Worm (Caenorhabditis elegans) whole organism, early embryonic: ENCODE data around the gene F28A10.1.
"Not testable (repeated sequence)": the region's sequence is repeated elsewhere in the genome, so short reads cannot be mapped to it uniquely, and the experiment has no call there.

Source experiments
- B0310.2 ChIP-seq: sonication (generic microtip); optimal IDR thresholded peaks from 2 replicates; lab custom pipeline; 2016; ENCODE audit warnings: mild to moderate bottlenecking, missing genetic modification characterization, missing compliant biosample characterization
- F13C5.2 ChIP-seq: sonication (generic microtip); optimal IDR thresholded peaks from 2 replicates; lab custom pipeline; 2017; ENCODE audit warnings: mild to moderate bottlenecking, missing genetic modification characterization, inconsistent platforms, missing compliant biosample characterization
- aly-1 ChIP-seq: sonication (generic microtip); optimal IDR thresholded peaks from 2 replicates; lab custom pipeline; 2016; ENCODE audit warnings: missing genetic modification characterization, missing compliant biosample characterization
- ama-1 ChIP-seq: fragments of 150-350 bp; optimal IDR thresholded peaks from 2 replicates; lab custom pipeline; 2014
- ceh-13 ChIP-seq: fragments of 200-800 bp; sonication (Bioruptor generic); optimal IDR thresholded peaks from 2 replicates; lab custom pipeline; 2018; ENCODE audit warnings: mild to moderate bottlenecking, missing genetic modification characterization, missing compliant biosample characterization
- ceh-36 ChIP-seq: sonication (generic microtip); optimal IDR thresholded peaks from 2 replicates; lab custom pipeline; 2016; ENCODE audit warnings: missing genetic modification characterization, inconsistent platforms, missing compliant biosample characterization
- ets-7 ChIP-seq: sonication (generic microtip); optimal IDR thresholded peaks from 2 replicates; lab custom pipeline; 2016; ENCODE audit warnings: missing genotype, missing genetic modification characterization, missing compliant biosample characterization
- flt-1 ChIP-seq: fragments of 200-800 bp; sonication (Bioruptor generic); IDR thresholded peaks from 2 replicates; pipeline ENCODE4 v1.3.6; 2022; ENCODE audit warnings: missing genetic modification characterization, missing compliant biosample characterization
- hmbx-1 ChIP-seq: sonication (generic microtip); optimal IDR thresholded peaks from 2 replicates; lab custom pipeline; 2016; ENCODE audit warnings: mild to moderate bottlenecking, missing genetic modification characterization, missing compliant biosample characterization
- hmg-4 ChIP-seq: fragments of 200-800 bp; sonication (Bioruptor generic); optimal IDR thresholded peaks from 2 replicates; lab custom pipeline; 2018; ENCODE audit warnings: mild to moderate bottlenecking, missing genetic modification characterization, missing compliant biosample characterization
- hnd-1 ChIP-seq: sonication (generic microtip); optimal IDR thresholded peaks from 2 replicates; lab custom pipeline; 2016; ENCODE audit warnings: missing genetic modification characterization, missing compliant biosample characterization
- pes-1 ChIP-seq: fragments of 200-800 bp; sonication (Bioruptor generic); IDR thresholded peaks from 2 replicates; pipeline ENCODE4 v1.3.6; 2022; ENCODE audit warnings: missing genetic modification reagents, missing genetic modification characterization, missing compliant biosample characterization
- scrt-1 ChIP-seq: fragments of 200-800 bp; sonication (Bioruptor generic); IDR thresholded peaks from 2 replicates; pipeline ENCODE4 v1.3.6; 2022; ENCODE audit warnings: missing genetic modification characterization, missing compliant biosample characterization
- sea-1 ChIP-seq: fragments of 200-800 bp; sonication (Bioruptor generic); conservative IDR thresholded peaks from 2 replicates; pipeline ENCODE4 v1.3.6; 2022; ENCODE audit warnings: missing genetic modification characterization, missing compliant biosample characterization
- tbx-11 ChIP-seq: fragments of 200-800 bp; sonication (Bioruptor generic); IDR thresholded peaks from 2 replicates; pipeline ENCODE4 v1.3.6; 2022; ENCODE audit warnings: missing genetic modification characterization, missing compliant biosample characterization
- tbx-37 ChIP-seq: fragments of 200-800 bp; sonication (Bioruptor generic); conservative IDR thresholded peaks from 2 replicates; pipeline ENCODE4 v1.3.6; 2022; ENCODE audit warnings: missing genetic modification reagents, missing genetic modification characterization, missing compliant biosample characterization
- tra-4 ChIP-seq: sonication (generic microtip); optimal IDR thresholded peaks from 2 replicates; lab custom pipeline; 2017; ENCODE audit warnings: missing genetic modification characterization, missing compliant biosample characterization

Gene F28A10.1

ce11 chrII:820519-820918 lies 5.1 kb upstream of the F28A10.1 start, which contains the start of gene F46F5.7:
F46F5.7 (minus strand) TSS chrII:820619.
- TF ChIP-seq flt-1 (GFP tag; lab: Robert Waterston, UW) = no peak
- TF ChIP-seq tbx-37 (GFP tag; lab: Robert Waterston, UW) = no peak
- no peak for TF ChIP-seq scrt-1 (GFP tag; lab: Robert Waterston, UW)
- no peak for TF ChIP-seq ceh-36
- no peak for TF ChIP-seq hmg-4 (GFP tag; lab: Kevin White, UChicago)
- no peak for TF ChIP-seq aly-1 (tag; lab: Kevin White, UChicago)
- TF ChIP-seq ets-7 (tag; lab: Kevin White, UChicago) = no peak
- TF ChIP-seq tbx-11 (GFP tag; lab: Robert Waterston, UW) = no peak
- no peak for TF ChIP-seq hmbx-1 (tag; lab: Kevin White, UChicago)
- no peak for TF ChIP-seq tra-4 (tag; lab: Kevin White, UChicago)
- no peak for TF ChIP-seq ama-1
- no peak for TF ChIP-seq hnd-1 (tag; lab: Kevin White, UChicago)
- no peak for TF ChIP-seq sea-1
- TF ChIP-seq ceh-13 (GFP tag; lab: Kevin White, UChicago) = no peak
- no peak for TF ChIP-seq B0310.2
- TF ChIP-seq pes-1 (GFP tag; lab: Robert Waterston, UW) = no peak
- no peak for TF ChIP-seq F13C5.2 (tag; lab: Kevin White, UChicago)

- TF ChIP-seq sea-1 (no peak), hmg-4 (GFP tag; lab: Kevin White, UChicago) (no peak), ets-7 (tag; lab: Kevin White, UChicago) (no peak), flt-1 (GFP tag; lab: Robert Waterston, UW) (no peak), hmbx-1 (tag; lab: Kevin White, UChicago) (no peak), tbx-37 (GFP tag; lab: Robert Waterston, UW) (no peak), F13C5.2 (tag; lab: Kevin White, UChicago) (no peak), aly-1 (tag; lab: Kevin White, UChicago) (no peak), hnd-1 (tag; lab: Kevin White, UChicago) (no peak), scrt-1 (GFP tag; lab: Robert Waterston, UW) (no peak), ceh-36 (no peak)
Measured at ce11 chrII:821514-821913, 4.1 kb upstream of the F28A10.1 start, which contains the start of gene F46F5.8. F46F5.8 (minus strand) TSS chrII:821614.

DNA sequence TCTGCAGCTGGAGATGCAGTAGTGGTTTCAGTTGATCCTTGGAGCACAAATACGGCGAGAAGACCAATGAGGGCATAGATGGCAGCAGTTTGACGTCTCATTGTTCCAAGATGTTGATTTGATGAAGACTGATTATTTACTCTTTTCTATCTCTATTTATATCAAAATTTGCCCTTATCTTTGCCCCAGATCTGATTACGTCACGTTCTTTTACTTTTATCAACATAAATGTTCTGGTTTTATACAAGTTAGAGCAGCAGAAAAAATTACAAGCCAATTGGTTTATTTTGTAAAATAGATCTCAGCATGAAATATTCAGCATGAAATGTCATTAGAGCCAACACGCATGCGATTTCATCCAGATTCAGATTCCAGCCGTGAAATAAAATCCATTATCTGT lies 2.9 kb upstream of the F28A10.1 start, which contains the start of gene msrp-4:
TSS of gene msrp-4 (minus strand) at position 101 of the 400 bp plus-strand sequence.
- not testable (repeated sequence) for TF ChIP-seq ets-7 (tag; lab: Kevin White, UChicago); ama-1; hnd-1 (tag; lab: Kevin White, UChicago)

ce11 chrII:823529-823928 lies 2.1 kb upstream of the F28A10.1 start, which contains the start of gene F46F5.10:
F46F5.10 (plus strand) TSS chrII:823829.
- TF ChIP-seq F13C5.2 (tag; lab: Kevin White, UChicago) = no peak
- TF ChIP-seq tbx-37 (GFP tag; lab: Robert Waterston, UW) = no peak
- TF ChIP-seq ets-7 (tag; lab: Kevin White, UChicago) = no peak
- TF ChIP-seq tra-4 (tag; lab: Kevin White, UChicago) = no peak
- no peak for TF ChIP-seq B0310.2

- TF ChIP-seq sea-1 (no peak), tbx-11 (GFP tag; lab: Robert Waterston, UW) (no peak), tbx-37 (GFP tag; lab: Robert Waterston, UW) (no peak), ets-7 (tag; lab: Kevin White, UChicago) (no peak), B0310.2 (no peak), hmg-4 (GFP tag; lab: Kevin White, UChicago) (no peak)
Measured at ce11 chrII:838414-838813, 12.8 kb downstream of the F28A10.1 start, which contains the start of gene F28A10.8. F28A10.8 (minus strand) TSS chrII:838514.

DNA sequence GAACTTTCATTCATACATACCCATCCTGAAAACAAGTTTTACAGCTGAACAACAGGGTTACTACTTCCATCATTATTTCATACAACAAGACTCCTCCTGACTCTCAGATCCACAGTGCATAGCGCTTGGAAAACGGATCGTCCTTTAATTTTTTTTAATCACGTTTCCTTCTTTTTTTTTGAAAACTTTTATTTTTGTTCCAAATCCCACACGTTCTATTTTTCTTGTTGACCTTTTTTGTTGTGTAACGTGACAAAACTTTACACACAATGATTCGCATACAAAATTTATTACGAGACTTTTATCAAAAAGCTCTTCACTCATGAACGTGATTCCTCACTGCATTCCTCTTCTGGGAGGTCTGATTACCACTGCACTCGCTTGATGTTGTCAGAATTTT lies 14.5 kb downstream of the F28A10.1 start, which contains the start of gene clc-33:
TSS of gene clc-33 (plus strand) at position 301 of the 400 bp plus-strand sequence.
- TF ChIP-seq flt-1 (GFP tag; lab: Robert Waterston, UW) = no peak

ce11 chrII:843971-844370 lies 18.4 kb downstream of the F28A10.1 start, which contains the start of gene F28A10.4:
F28A10.4 (plus strand) TSS chrII:844271.
- TF ChIP-seq ceh-13 (GFP tag; lab: Kevin White, UChicago) (no peak), sea-1 (no peak), hmbx-1 (tag; lab: Kevin White, UChicago) (no peak), ama-1 (no peak), aly-1 (tag; lab: Kevin White, UChicago) (no peak), tbx-37 (GFP tag; lab: Robert Waterston, UW) (no peak), scrt-1 (GFP tag; lab: Robert Waterston, UW) (no peak), ceh-36 (no peak), tra-4 (tag; lab: Kevin White, UChicago) (no peak), F13C5.2 (tag; lab: Kevin White, UChicago) (no peak), ets-7 (tag; lab: Kevin White, UChicago) (no peak)

- TF ChIP-seq B0310.2 (no peak), scrt-1 (GFP tag; lab: Robert Waterston, UW) (no peak), ceh-36 (no peak), hnd-1 (tag; lab: Kevin White, UChicago) (no peak), tbx-11 (GFP tag; lab: Robert Waterston, UW) (no peak), tbx-37 (GFP tag; lab: Robert Waterston, UW) (no peak), tra-4 (tag; lab: Kevin White, UChicago) (no peak), F13C5.2 (tag; lab: Kevin White, UChicago) (no peak), sea-1 (no peak), hmbx-1 (tag; lab: Kevin White, UChicago) (no peak), aly-1 (tag; lab: Kevin White, UChicago) (no peak), ceh-13 (GFP tag; lab: Kevin White, UChicago) (no peak), pes-1 (GFP tag; lab: Robert Waterston, UW) (no peak), ets-7 (tag; lab: Kevin White, UChicago) (no peak), ama-1 (no peak), hmg-4 (GFP tag; lab: Kevin White, UChicago) (no peak)
Measured at ce11 chrII:845618-846017, 20.0 kb downstream of the F28A10.1 start, which contains the start of gene F28A10.7. F28A10.7 (minus strand) TSS chrII:845718.
